Worm (Caenorhabditis elegans): ENCODE measurements around the gene mom-1.

- TF ChIP-seq elt-1 (tag; optimal IDR thresholded peaks at IDR 0.05) = no peak
- no peak for TF ChIP-seq ztf-4 (tag; optimal IDR thresholded peaks at IDR 0.05)
- no peak for TF ChIP-seq nhr-77 (tag; optimal IDR thresholded peaks at IDR 0.05)
- no peak for TF ChIP-seq nhr-11 (tag; optimal IDR thresholded peaks at IDR 0.05)
- no peak for TF ChIP-seq ceh-16 (tag; optimal IDR thresholded peaks at IDR 0.05)
- no peak for TF ChIP-seq nhr-12 (tag; optimal IDR thresholded peaks at IDR 0.05)
- TF ChIP-seq F13H6.1 (tag; optimal IDR thresholded peaks at IDR 0.05) = no peak
- TF ChIP-seq nhr-25 (tag; optimal IDR thresholded peaks at IDR 0.05) = no peak
- no peak for TF ChIP-seq lin-39 (tag; optimal IDR thresholded peaks at IDR 0.05)
- no peak for TF ChIP-seq C34F6.9 (tag; optimal IDR thresholded peaks at IDR 0.05)
- TF ChIP-seq nhr-23 (tag; optimal IDR thresholded peaks at IDR 0.05) = no peak
Observed at ce11 chrX:6299641-6300240, 6.8 kb downstream of the mom-1 start, which contains the start of gene cest-16.
